Worm (Caenorhabditis elegans) whole organism, midembryonic: ENCODE data around the gene cyp-35D1.

Source experiments
- T22C8.4 ChIP-seq: fragments of 200-800 bp; sonication (Bioruptor generic); IDR thresholded peaks from 2 replicates; pipeline ENCODE4 v1.3.6; 2022; ENCODE audit warnings: missing genetic modification characterization, missing compliant biosample characterization
- cog-1 ChIP-seq: sonication (generic microtip); optimal IDR thresholded peaks from 2 replicates; lab custom pipeline; 2016; ENCODE audit warnings: missing genetic modification characterization, missing compliant biosample characterization
- flt-1 ChIP-seq: fragments of 200-800 bp; sonication (Bioruptor generic); IDR thresholded peaks from 2 replicates; pipeline ENCODE4 v1.3.6; 2022; ENCODE audit warnings: missing genetic modification characterization, missing compliant biosample characterization
- klf-2 ChIP-seq: fragments of 200-800 bp; sonication (Bioruptor generic); conservative IDR thresholded peaks from 2 replicates; pipeline ENCODE4 v1.3.6; 2022; ENCODE audit warnings: missing genetic modification reagents, missing genetic modification characterization, missing compliant biosample characterization
- med-1 ChIP-seq: sonication (generic microtip); optimal IDR thresholded peaks from 2 replicates; lab custom pipeline; 2017; ENCODE audit warnings: missing genetic modification characterization, mild to moderate bottlenecking, missing compliant biosample characterization, antibody characterized with exemption, missing genetic modification reagents; ENCODE audit not compliant: insufficient read depth
- ref-1 ChIP-seq: fragments of 200-800 bp; sonication (Bioruptor generic); conservative IDR thresholded peaks from 2 replicates; pipeline ENCODE4 v1.3.6; 2022; ENCODE audit warnings: missing genetic modification reagents, missing genetic modification characterization, missing compliant biosample characterization
- tab-1 ChIP-seq: fragments of 200-800 bp; sonication (Bioruptor generic); IDR thresholded peaks from 2 replicates; pipeline ENCODE4 v1.3.6; 2022; ENCODE audit warnings: missing genetic modification characterization, missing compliant biosample characterization
- ztf-23 ChIP-seq: fragments of 200-800 bp; sonication (Bioruptor generic); IDR thresholded peaks from 2 replicates; pipeline ENCODE4 v1.3.6; 2022; ENCODE audit warnings: missing genetic modification reagents, missing genetic modification characterization, missing compliant biosample characterization
- ztf-29 ChIP-seq: fragments of 200-800 bp; sonication (Bioruptor generic); IDR thresholded peaks from 2 replicates; pipeline ENCODE4 v1.3.6; 2022; ENCODE audit warnings: missing genetic modification reagents, missing genetic modification characterization, missing compliant biosample characterization

Gene cyp-35D1

DNA sequence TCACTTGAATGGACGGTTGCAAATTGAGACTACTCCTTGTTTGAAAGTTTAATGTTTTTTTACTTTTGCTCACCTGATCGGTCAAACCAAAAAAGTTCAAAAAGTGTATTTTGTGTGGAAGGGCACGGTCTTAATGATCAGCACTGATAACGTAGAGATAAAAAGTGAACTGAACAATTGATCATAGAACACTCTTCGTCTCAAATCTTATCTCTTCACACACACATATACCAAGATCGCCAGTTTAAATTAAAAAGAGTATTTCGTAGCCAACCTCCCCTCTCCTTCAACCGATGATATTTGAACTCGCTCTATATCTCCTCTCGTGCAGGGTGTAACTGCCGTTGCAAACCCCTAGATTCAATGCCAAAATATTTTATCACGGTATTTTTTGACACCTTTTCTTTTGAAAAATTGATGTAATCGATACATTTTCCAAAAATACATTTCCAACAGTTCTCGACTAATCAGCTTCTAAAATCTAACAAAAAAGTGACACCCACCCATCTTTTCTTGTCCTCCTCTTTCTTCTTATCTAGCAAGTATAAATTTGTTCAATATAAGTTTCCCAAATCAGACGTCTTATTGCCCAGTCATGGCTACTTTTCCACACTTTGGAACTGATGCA lies 31.2 kb downstream of the cyp-35D1 start, which contains the start of gene cth-1:
Gene cth-1 (plus strand): TSS at position 578 of the 628 bp plus-strand sequence.
- TF ChIP-seq ztf-23 (GFP tag; lab: Robert Waterston, UW) (no peak), tab-1 (no peak)

ce11 chrV:16103594-16103993 lies 34.6 kb downstream of the cyp-35D1 start, which contains the start of gene argk-1:
Gene argk-1 (plus strand): TSS chrV:16103894.
- TF ChIP-seq ref-1 (no peak), cog-1 (tag; lab: Kevin White, UChicago) (no peak), T22C8.4 (no peak), klf-2 (GFP tag; lab: Robert Waterston, UW) (no peak), ztf-29 (GFP tag; lab: Robert Waterston, UW) (no peak), flt-1 (GFP tag; lab: Robert Waterston, UW) (no peak), med-1 (GFP tag; lab: Kevin White, UChicago) (no peak), tab-1 (no peak), ztf-23 (GFP tag; lab: Robert Waterston, UW) (no peak)

DNA sequence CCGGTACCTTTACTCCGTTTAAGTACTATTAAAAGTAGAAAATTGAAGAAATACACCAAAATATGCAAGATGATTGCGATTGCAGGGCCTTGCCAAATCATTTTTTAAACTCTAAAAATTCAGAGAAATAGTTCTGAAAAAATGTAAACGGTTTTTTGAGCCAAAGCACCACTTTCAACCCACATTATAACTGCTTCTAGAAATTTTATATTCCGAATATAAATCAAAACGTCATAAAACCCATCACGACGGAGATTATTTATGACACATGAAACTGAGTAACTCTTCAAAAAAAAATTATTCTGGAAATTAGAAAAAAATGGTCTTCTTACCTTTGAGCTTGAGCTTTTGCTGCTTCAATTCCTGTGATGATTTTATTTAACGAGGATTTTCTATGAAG lies 45.2 kb downstream of the cyp-35D1 start, which contains the start of gene srxa-16:
Gene srxa-16 (minus strand): TSS at position 101 of the 400 bp plus-strand sequence.
- no peak for TF ChIP-seq ztf-23 (GFP tag; lab: Robert Waterston, UW)
- no peak for TF ChIP-seq cog-1 (tag; lab: Kevin White, UChicago)
- no peak for TF ChIP-seq med-1 (GFP tag; lab: Kevin White, UChicago)
- TF ChIP-seq ztf-29 (GFP tag; lab: Robert Waterston, UW) = no peak
- no peak for TF ChIP-seq ref-1
- no peak for TF ChIP-seq tab-1
- TF ChIP-seq T22C8.4 = no peak
- no peak for TF ChIP-seq klf-2 (GFP tag; lab: Robert Waterston, UW)
- TF ChIP-seq flt-1 (GFP tag; lab: Robert Waterston, UW) = no peak

- TF ChIP-seq ref-1 (no peak), med-1 (GFP tag; lab: Kevin White, UChicago) (no peak)
Observed at ce11 chrV:16115381-16115780, 46.3 kb downstream of the cyp-35D1 start, which contains the start of gene str-25. Gene str-25 (plus strand): TSS chrV:16115681.

DNA sequence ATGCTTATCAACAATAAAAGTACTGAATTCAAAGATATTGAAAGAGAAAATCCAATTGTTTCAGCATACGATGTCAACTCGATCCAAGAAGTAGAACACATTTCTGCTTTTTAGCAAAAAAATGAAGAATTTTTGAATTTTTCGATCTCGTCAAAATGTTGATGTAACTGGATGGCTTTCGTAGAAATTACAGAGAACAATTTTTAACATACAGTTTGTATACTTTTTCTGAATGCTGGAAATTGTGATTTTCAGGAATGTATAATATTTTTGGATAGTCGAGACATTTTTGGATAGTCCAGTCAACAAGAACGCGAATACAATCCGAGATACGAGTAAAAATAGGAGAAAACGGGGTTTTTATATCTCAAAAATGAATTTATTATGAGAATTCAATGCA lies 49.6 kb downstream of the cyp-35D1 start, which contains the start of gene str-103:
Gene str-103 (minus strand): TSS at position 101 of the 400 bp plus-strand sequence.
- TF ChIP-seq tab-1 = no peak
- TF ChIP-seq ztf-23 (GFP tag; lab: Robert Waterston, UW) = no peak
- no peak for TF ChIP-seq med-1 (GFP tag; lab: Kevin White, UChicago)
- TF ChIP-seq ref-1 = no peak
- no peak for TF ChIP-seq T22C8.4
- TF ChIP-seq klf-2 (GFP tag; lab: Robert Waterston, UW) = no peak
- no peak for TF ChIP-seq cog-1 (tag; lab: Kevin White, UChicago)
- no peak for TF ChIP-seq ztf-29 (GFP tag; lab: Robert Waterston, UW)
- TF ChIP-seq flt-1 (GFP tag; lab: Robert Waterston, UW) = no peak

DNA sequence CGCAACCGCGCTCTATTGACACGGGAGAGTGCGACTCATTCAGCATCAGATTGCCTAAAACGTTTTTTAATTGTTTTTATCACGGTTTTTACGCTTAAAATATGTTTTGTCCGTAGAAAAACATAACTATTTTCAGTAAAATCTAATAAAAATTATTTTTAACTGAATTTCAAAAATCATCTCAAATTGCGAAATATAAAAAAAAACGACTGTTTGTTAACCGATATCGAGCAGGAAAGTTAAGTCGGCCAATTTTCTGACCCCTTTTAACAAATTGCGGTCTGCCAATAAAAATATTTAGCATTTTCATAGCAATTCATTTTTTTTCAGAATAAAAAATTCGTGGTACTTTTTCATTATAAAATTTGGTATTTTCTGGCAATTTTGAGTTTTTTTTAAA lies 51.5 kb downstream of the cyp-35D1 start:
- TF ChIP-seq ref-1 = no peak
- TF ChIP-seq flt-1 (GFP tag; lab: Robert Waterston, UW) = no peak
- TF ChIP-seq cog-1 (tag; lab: Kevin White, UChicago) = no peak
- no peak for TF ChIP-seq klf-2 (GFP tag; lab: Robert Waterston, UW)
- TF ChIP-seq med-1 (GFP tag; lab: Kevin White, UChicago) = no peak
- TF ChIP-seq ztf-29 (GFP tag; lab: Robert Waterston, UW) = no peak
- no peak for TF ChIP-seq tab-1
